Worm (Caenorhabditis elegans): ENCODE results near the gene Y51A2D.18.

DNA sequence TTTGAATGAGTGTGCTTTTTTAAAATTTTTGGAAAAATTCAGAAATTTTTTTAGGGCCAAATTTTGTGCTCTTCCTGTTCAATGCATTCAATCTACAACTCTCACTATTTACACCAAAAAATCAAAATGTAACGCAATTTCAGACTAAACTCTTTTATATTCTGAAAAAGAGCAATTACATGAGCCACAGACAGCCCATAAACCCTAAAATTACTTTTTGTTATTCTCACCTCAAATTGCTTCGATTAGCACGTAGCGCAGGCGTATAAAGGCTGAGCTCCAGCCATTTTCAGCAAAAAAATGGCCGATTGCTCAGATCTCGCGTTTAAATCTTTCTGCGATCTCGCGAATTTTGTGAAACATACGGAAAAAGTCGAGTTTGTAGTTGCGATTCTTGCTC lies 55.6 kb downstream of the Y51A2D.18 start, which contains the start of gene srw-82:
- TF ChIP-seq sdc-2 (tag; optimal IDR thresholded peaks at IDR 0.05): no peak
- no peak for TF ChIP-seq fkh-10 (GFP tag; optimal IDR thresholded peaks at IDR 0.05)
- TF ChIP-seq mec-3 (tag; optimal IDR thresholded peaks at IDR 0.05; ENCODE audit: borderline replicate concordance): no peak
- TF ChIP-seq ama-1 (optimal IDR thresholded peaks at IDR 0.05): no peak
